Worm (Caenorhabditis elegans) whole organism, L1 larva: ENCODE results near the gene R08E3.1.

Experiments
- C16A3.4 ChIP-seq: fragments of 150-350 bp; optimal IDR thresholded peaks from 2 replicates; lab custom pipeline; 2014; ENCODE audit warnings: missing biosample characterization, missing genetic modification characterization
- F16B12.6 ChIP-seq: fragments of 150-350 bp; optimal IDR thresholded peaks from 2 replicates; lab custom pipeline; 2014; ENCODE audit warnings: missing biosample characterization, missing genetic modification characterization
- alr-1 ChIP-seq: fragments of 200-800 bp; sonication (Bioruptor generic); optimal IDR thresholded peaks from 2 replicates; lab custom pipeline; 2018; ENCODE audit warnings: borderline replicate concordance, mild to moderate bottlenecking, missing genetic modification characterization, missing compliant biosample characterization
- blmp-1 ChIP-seq: fragments of 150-350 bp; optimal IDR thresholded peaks from 2 replicates; lab custom pipeline; 2014; ENCODE audit warnings: missing biosample characterization, missing genetic modification characterization
- ceh-63 ChIP-seq: fragments of 200-800 bp; sonication (Bioruptor generic); optimal IDR thresholded peaks from 2 replicates; lab custom pipeline; 2018; ENCODE audit warnings: mild to moderate bottlenecking, missing genetic modification characterization, missing compliant biosample characterization
- efl-1 ChIP-seq, 4 experiments: fragments of 150-350 bp; optimal IDR thresholded peaks in 3 of 4; peaks in 1 of 4; 1 replicate in 1 of 4; 2 replicates in 3 of 4; lab custom pipeline; 2014; ENCODE audit warnings: missing biosample characterization in 2 of 4, missing genetic modification characterization in 2 of 4, missing genetic modification reagents in 2 of 4
- efl-3 ChIP-seq: fragments of 200-800 bp; sonication (Bioruptor generic); optimal IDR thresholded peaks from 2 replicates; lab custom pipeline; 2018; ENCODE audit warnings: mild to moderate bottlenecking, missing genetic modification characterization, missing compliant biosample characterization
- egl-13 ChIP-seq: sonication (generic microtip); optimal IDR thresholded peaks from 2 replicates; lab custom pipeline; 2016; ENCODE audit warnings: missing genotype, missing genetic modification reagents, missing genetic modification characterization, missing compliant biosample characterization
- elt-2 ChIP-seq: sonication (generic microtip); optimal IDR thresholded peaks from 2 replicates; lab custom pipeline; 2016; ENCODE audit warnings: missing genetic modification characterization, mild to moderate bottlenecking, inconsistent platforms, missing compliant biosample characterization, missing genetic modification reagents
- elt-3 ChIP-seq, 6 experiments: fragments of 150-350 bp in 1 of 6; sonication (generic microtip); optimal IDR thresholded peaks; 2 replicates each; lab custom pipeline; 2017 to 2018; ENCODE audit warnings: missing biosample characterization in 6 of 6, missing genetic modification characterization in 6 of 6, inconsistent platforms in 1 of 6
- ets-5 ChIP-seq: fragments of 200-800 bp; sonication (Bioruptor generic); IDR thresholded peaks from 2 replicates; pipeline ENCODE4 v1.3.6; 2022; ENCODE audit warnings: missing genetic modification characterization, missing compliant biosample characterization
- fkh-10 ChIP-seq: sonication (generic microtip); optimal IDR thresholded peaks from 2 replicates; lab custom pipeline; 2017; ENCODE audit warnings: missing biosample characterization, missing genetic modification reagents, missing genetic modification characterization
- fkh-4 ChIP-seq: sonication (generic microtip); optimal IDR thresholded peaks from 2 replicates; lab custom pipeline; 2016; ENCODE audit warnings: missing compliant biosample characterization, missing genetic modification characterization, borderline replicate concordance
- fkh-8 ChIP-seq: sonication (generic microtip); optimal IDR thresholded peaks from 2 replicates; lab custom pipeline; 2016; ENCODE audit warnings: mild to moderate bottlenecking, missing genetic modification characterization, missing compliant biosample characterization
- grh-1 ChIP-seq: fragments of 200-800 bp; sonication (Bioruptor generic); IDR thresholded peaks from 2 replicates; pipeline ENCODE4 v1.3.6; 2022; ENCODE audit warnings: missing genetic modification reagents, missing genetic modification characterization, missing compliant biosample characterization
- irx-1 ChIP-seq: sonication (generic microtip); optimal IDR thresholded peaks from 2 replicates; lab custom pipeline; 2016; ENCODE audit warnings: missing genetic modification characterization, missing compliant biosample characterization
- jun-1 ChIP-seq: fragments of 150-350 bp; optimal IDR thresholded peaks from 2 replicates; lab custom pipeline; 2014; ENCODE audit warnings: missing biosample characterization, missing genetic modification reagents, missing genetic modification characterization
- lin-13 ChIP-seq: fragments of 150-350 bp; optimal IDR thresholded peaks from 2 replicates; lab custom pipeline; 2014; ENCODE audit warnings: missing biosample characterization, missing genetic modification reagents, missing genetic modification characterization
- lin-15B ChIP-seq: fragments of 150-350 bp; sonication (generic microtip); optimal IDR thresholded peaks from 3 replicates; lab custom pipeline; 2014; ENCODE audit warnings: missing biosample characterization, missing genetic modification characterization
- lin-35 ChIP-seq, 2 experiments: fragments of 150-350 bp; optimal IDR thresholded peaks; 2 replicates each; lab custom pipeline; 2014; ENCODE audit warnings: missing biosample characterization in 2 of 2, missing genetic modification characterization in 2 of 2, missing genetic modification reagents in 2 of 2
- lin-39 ChIP-seq: fragments of 150-350 bp; optimal IDR thresholded peaks from 2 replicates; lab custom pipeline; 2014; ENCODE audit warnings: missing biosample characterization, missing genetic modification reagents, missing genetic modification characterization
- lir-3 ChIP-seq: sonication (generic microtip); optimal IDR thresholded peaks from 2 replicates; lab custom pipeline; 2016; ENCODE audit warnings: mild to moderate bottlenecking, missing genetic modification characterization, moderate library complexity, missing compliant biosample characterization; ENCODE audit not compliant: poor library complexity
- lsy-2 ChIP-seq, 2 experiments: fragments of 150-350 bp; optimal IDR thresholded peaks; 2 replicates each; lab custom pipeline; 2014; ENCODE audit warnings: missing biosample characterization in 2 of 2, missing genetic modification characterization in 2 of 2
- mab-9 ChIP-seq: fragments of 200-800 bp; sonication (Bioruptor generic); IDR thresholded peaks from 2 replicates; pipeline ENCODE4 v1.3.6; 2022; ENCODE audit warnings: missing genetic modification reagents, missing genetic modification characterization, missing compliant biosample characterization
- mdl-1 ChIP-seq, 2 experiments: fragments of 150-350 bp; optimal IDR thresholded peaks; 2 replicates each; lab custom pipeline; 2014 to 2017; ENCODE audit warnings: missing biosample characterization in 2 of 2, missing genetic modification characterization in 2 of 2, inconsistent platforms in 1 of 2
- mef-2 ChIP-seq: fragments of 150-350 bp; optimal IDR thresholded peaks from 2 replicates; lab custom pipeline; 2014; ENCODE audit warnings: missing biosample characterization, missing genetic modification characterization
- mep-1 ChIP-seq: fragments of 150-350 bp; optimal IDR thresholded peaks from 2 replicates; lab custom pipeline; 2014; ENCODE audit warnings: missing biosample characterization, missing genetic modification characterization
- nhr-11 ChIP-seq: fragments of 150-350 bp; optimal IDR thresholded peaks from 2 replicates; lab custom pipeline; 2014; ENCODE audit warnings: missing biosample characterization, missing genetic modification characterization
- nhr-19 ChIP-seq: fragments of 200-800 bp; sonication (Bioruptor generic); conservative IDR thresholded peaks from 2 replicates; pipeline ENCODE4 v1.3.6; 2022; ENCODE audit warnings: missing genetic modification characterization, missing compliant biosample characterization
- nhr-20 ChIP-seq: sonication (generic microtip); optimal IDR thresholded peaks from 2 replicates; lab custom pipeline; 2016; ENCODE audit warnings: mild to moderate bottlenecking, missing genetic modification characterization, missing compliant biosample characterization
- nhr-237 ChIP-seq: fragments of 150-350 bp; optimal IDR thresholded peaks from 2 replicates; lab custom pipeline; 2014; ENCODE audit warnings: missing biosample characterization, missing genetic modification characterization
- nhr-28 ChIP-seq: fragments of 150-350 bp; optimal IDR thresholded peaks from 2 replicates; lab custom pipeline; 2014; ENCODE audit warnings: missing biosample characterization, missing genetic modification characterization
- nhr-71 ChIP-seq: sonication (generic microtip); optimal IDR thresholded peaks from 2 replicates; lab custom pipeline; 2016; ENCODE audit warnings: mild to moderate bottlenecking, missing genetic modification characterization, moderate library complexity, missing compliant biosample characterization
- nhr-76 ChIP-seq: sonication (generic microtip); optimal IDR thresholded peaks from 2 replicates; lab custom pipeline; 2017; ENCODE audit warnings: missing biosample characterization, missing genetic modification characterization
- nhr-85 ChIP-seq: sonication (generic microtip); peaks from one replicate; lab custom pipeline; 2016; ENCODE audit warnings: missing genetic modification characterization, inconsistent platforms, missing compliant biosample characterization
- nhr-90 ChIP-seq: sonication (generic microtip); optimal IDR thresholded peaks from 2 replicates; lab custom pipeline; 2016; ENCODE audit warnings: mild to moderate bottlenecking, missing genetic modification characterization, missing compliant biosample characterization; ENCODE audit not compliant: poor library complexity
- pqm-1 ChIP-seq: sonication (generic microtip); optimal IDR thresholded peaks from 3 replicates; lab custom pipeline; 2017; ENCODE audit warnings: missing biosample characterization, missing genetic modification characterization
- rnt-1 ChIP-seq: sonication (generic microtip); optimal IDR thresholded peaks from 2 replicates; lab custom pipeline; 2016; ENCODE audit warnings: mild to moderate bottlenecking, missing genetic modification characterization, moderate library complexity, missing compliant biosample characterization
- skn-1 ChIP-seq: fragments of 150-350 bp; optimal IDR thresholded peaks from 2 replicates; lab custom pipeline; 2014; ENCODE audit warnings: missing biosample characterization, missing genetic modification characterization
- sox-4 ChIP-seq: sonication (generic microtip); optimal IDR thresholded peaks from 2 replicates; lab custom pipeline; 2016; ENCODE audit warnings: missing genetic modification characterization, missing compliant biosample characterization
- sup-37 ChIP-seq: fragments of 200-800 bp; sonication (Bioruptor generic); optimal IDR thresholded peaks from 2 replicates; lab custom pipeline; 2018; ENCODE audit warnings: mild to moderate bottlenecking, missing genetic modification characterization, missing compliant biosample characterization
- swsn-7 ChIP-seq: sonication (generic microtip); optimal IDR thresholded peaks from 2 replicates; lab custom pipeline; 2016; ENCODE audit warnings: missing genetic modification characterization, missing compliant biosample characterization
- tbx-2 ChIP-seq: sonication (generic microtip); optimal IDR thresholded peaks from 2 replicates; lab custom pipeline; 2016; ENCODE audit warnings: missing genetic modification characterization, missing compliant biosample characterization
- tlp-1 ChIP-seq: fragments of 150-350 bp; optimal IDR thresholded peaks from 2 replicates; lab custom pipeline; 2014; ENCODE audit warnings: missing biosample characterization, missing genetic modification characterization
- unc-30 ChIP-seq: sonication (generic microtip); optimal IDR thresholded peaks from 2 replicates; lab custom pipeline; 2017; ENCODE audit warnings: missing biosample characterization, missing genetic modification characterization
- unc-86 ChIP-seq: sonication (generic microtip); optimal IDR thresholded peaks from 2 replicates; lab custom pipeline; 2016; ENCODE audit warnings: missing genetic modification characterization, missing compliant biosample characterization
- unc-98 ChIP-seq: fragments of 200-800 bp; sonication (Bioruptor generic); IDR thresholded peaks from 2 replicates; pipeline ENCODE4 v1.3.6; 2022; ENCODE audit warnings: missing genetic modification characterization, missing compliant biosample characterization
- vab-15 ChIP-seq: sonication (generic microtip); optimal IDR thresholded peaks from 2 replicates; lab custom pipeline; 2017; ENCODE audit warnings: missing genotype, mild to moderate bottlenecking, missing genetic modification characterization, missing compliant biosample characterization
- xbp-1 ChIP-seq: sonication (generic microtip); optimal IDR thresholded peaks from 2 replicates; lab custom pipeline; 2016; ENCODE audit warnings: missing genetic modification characterization, missing compliant biosample characterization
- zag-1 ChIP-seq: fragments of 150-350 bp; optimal IDR thresholded peaks from 2 replicates; lab custom pipeline; 2014; ENCODE audit warnings: missing biosample characterization, missing genetic modification characterization
- zip-4 ChIP-seq: fragments of 200-800 bp; sonication (Bioruptor generic); optimal IDR thresholded peaks from 2 replicates; lab custom pipeline; 2018; ENCODE audit warnings: mild to moderate bottlenecking, missing genetic modification characterization, moderate library complexity, missing compliant biosample characterization
- ztf-11 ChIP-seq, 2 experiments: sonication (generic microtip); optimal IDR thresholded peaks; 2 replicates each; lab custom pipeline; 2016 to 2017; ENCODE audit warnings: missing genetic modification characterization in 2 of 2, missing biosample characterization in 1 of 2, missing compliant biosample characterization in 1 of 2

Gene R08E3.1

ce11 chrX:4813115-4813732 is 9.2 kb upstream of the R08E3.1 start:
- TF ChIP-seq fkh-10 (GFP tag; lab: Kevin White, UChicago) (no peak), mef-2 (tag; lab: Kevin White, UChicago) (no peak), nhr-76 (tag; lab: Kevin White, UChicago) (no peak), ets-5 (GFP tag; lab: Robert Waterston, UW) (no peak), irx-1 (tag; lab: Kevin White, UChicago) (no peak), nhr-71 (tag; lab: Kevin White, UChicago) (peak; percentile 54), rnt-1 (no peak), lsy-2 (tag; optimal IDR thresholded peaks at IDR 0.05; lab: Kevin White, UChicago) (no peak), mdl-1 (tag; optimal IDR thresholded peaks at IDR 0.05; lab: Kevin White, UChicago) (peak in 1 of 2 experiments; percentile 37), lir-3 (tag; lab: Kevin White, UChicago) (no peak), pqm-1 (tag; lab: Kevin White, UChicago) (no peak), mep-1 (tag; lab: Kevin White, UChicago) (no peak), elt-2 (tag; lab: Kevin White, UChicago) (no peak), nhr-28 (no peak), lin-35 (GFP tag; optimal IDR thresholded peaks at IDR 0.05; lab: Kevin White, UChicago) (peak in 1 of 2 experiments; percentile 16), blmp-1 (tag; lab: Kevin White, UChicago) (peak; percentile 58), grh-1 (0 out of 2 replicates have a peak, but pooled peaks have one; percentile 33), elt-3 (tag; optimal IDR thresholded peaks at IDR 0.05; lab: Kevin White, UChicago) (peak in 2 of 6 experiments; percentile 8 to 48), F16B12.6 (tag; lab: Kevin White, UChicago) (no peak), lin-39 (tag; lab: Kevin White, UChicago) (no peak), nhr-19 (GFP tag; lab: Robert Waterston, UW) (peak; percentile 41), mab-9 (GFP tag; lab: Robert Waterston, UW) (no peak), alr-1 (no peak), zag-1 (no peak), sup-37 (GFP tag; lab: Kevin White, UChicago) (no peak), egl-13 (tag; lab: Kevin White, UChicago) (no peak), nhr-11 (no peak), zip-4 (GFP tag; lab: Kevin White, UChicago) (no peak), swsn-7 (tag; lab: Kevin White, UChicago) (peak; percentile 32), lin-13 (no peak), fkh-4 (tag; lab: Kevin White, UChicago) (no peak), efl-3 (GFP tag; lab: Kevin White, UChicago) (no peak), nhr-20 (tag; lab: Kevin White, UChicago) (peak; percentile 54), nhr-237 (tag; lab: Kevin White, UChicago) (no peak), sox-4 (no peak), unc-98 (GFP tag; lab: Robert Waterston, UW) (no peak), fkh-8 (tag; lab: Kevin White, UChicago) (no peak), unc-86 (tag; lab: Kevin White, UChicago) (no peak), lin-15B (tag; lab: Kevin White, UChicago) (no peak), tlp-1 (no peak), ztf-11 (tag; optimal IDR thresholded peaks at IDR 0.05; lab: Kevin White, UChicago) (peak in 1 of 2 experiments; percentile 2), vab-15 (no peak), tbx-2 (tag; lab: Kevin White, UChicago) (peak; percentile 17), nhr-85 (peak; percentile 87), ceh-63 (GFP tag; lab: Kevin White, UChicago) (no peak), efl-1 (optimal IDR thresholded peaks at IDR 0.05; lab: Kevin White, UChicago) (no peak), efl-1 (GFP tag; optimal IDR thresholded peaks at IDR 0.05 in 1 of 2; lab: Kevin White, UChicago) (no peak), jun-1 (tag; lab: Kevin White, UChicago) (peak; percentile 2), xbp-1 (tag; lab: Kevin White, UChicago) (no peak), C16A3.4 (no peak), unc-30 (tag; lab: Kevin White, UChicago) (no peak), nhr-90 (tag; lab: Kevin White, UChicago) (peak; percentile 72), skn-1 (no peak)
